Worm (Caenorhabditis elegans): ENCODE measurements around the gene ZK673.4.
A peak's percentile ranks its signal among the peaks of the same experiment; 100 is the strongest.

ZK673.4 gene

DNA sequence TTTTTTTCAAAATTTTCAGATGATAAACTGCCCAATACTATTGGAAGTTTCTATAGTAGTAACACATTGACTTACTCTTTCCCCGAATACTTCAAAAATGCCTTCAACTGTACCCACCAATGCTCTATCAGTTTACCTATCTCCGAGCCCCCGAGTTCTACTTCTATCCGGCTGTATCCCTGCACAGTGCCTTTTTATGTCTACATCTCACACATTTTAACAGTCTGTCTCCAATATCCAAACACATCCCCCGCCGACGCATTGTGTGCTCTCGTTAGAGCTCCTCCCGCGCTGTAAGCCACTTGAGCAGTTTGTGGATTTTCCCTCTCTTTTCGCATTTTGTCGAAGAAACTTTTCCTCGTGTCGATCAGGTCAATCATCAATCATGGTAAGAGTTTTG is 13.8 kb downstream of the ZK673.4 start, which contains the start of gene tnc-2:
TSS of gene tnc-2 (plus strand) at position 301 of the 400 bp plus-strand sequence.
- TF ChIP-seq efl-1 (optimal IDR thresholded peaks at IDR 0.05) = no peak
- peak in 1 of 2 experiments; percentile 51 for TF ChIP-seq efl-1 (GFP tag; optimal IDR thresholded peaks at IDR 0.05 in 1 of 2)
- no peak for TF ChIP-seq ama-1 (optimal IDR thresholded peaks at IDR 0.05)

DNA sequence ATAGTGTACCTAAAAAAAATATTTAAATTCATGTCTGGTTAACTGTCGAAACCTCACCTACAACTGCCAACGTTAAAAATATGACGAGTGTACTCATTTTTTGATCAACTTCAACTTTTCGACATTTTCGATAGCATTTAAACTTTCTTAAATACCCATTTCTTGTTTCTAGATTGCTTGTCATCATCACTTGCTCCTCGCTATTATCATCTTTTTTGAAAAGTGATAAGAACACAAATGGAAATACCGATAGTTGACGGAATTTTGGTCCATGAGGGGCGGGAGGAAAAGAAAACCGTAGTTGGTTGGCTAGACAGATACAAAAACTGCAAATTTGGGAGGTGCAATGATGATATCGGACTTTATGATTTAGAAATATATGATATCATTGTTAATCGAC is 17.4 kb downstream of the ZK673.4 start, which contains the start of gene clec-143:
TSS of gene clec-143 (minus strand) at position 139 of the 400 bp plus-strand sequence.
- TF ChIP-seq nhr-28 (tag; optimal IDR thresholded peaks at IDR 0.05) = no peak
- TF ChIP-seq nhr-85 (tag) = no peak
- TF ChIP-seq elt-2 (tag; optimal IDR thresholded peaks at IDR 0.05) = peak; percentile 57

DNA sequence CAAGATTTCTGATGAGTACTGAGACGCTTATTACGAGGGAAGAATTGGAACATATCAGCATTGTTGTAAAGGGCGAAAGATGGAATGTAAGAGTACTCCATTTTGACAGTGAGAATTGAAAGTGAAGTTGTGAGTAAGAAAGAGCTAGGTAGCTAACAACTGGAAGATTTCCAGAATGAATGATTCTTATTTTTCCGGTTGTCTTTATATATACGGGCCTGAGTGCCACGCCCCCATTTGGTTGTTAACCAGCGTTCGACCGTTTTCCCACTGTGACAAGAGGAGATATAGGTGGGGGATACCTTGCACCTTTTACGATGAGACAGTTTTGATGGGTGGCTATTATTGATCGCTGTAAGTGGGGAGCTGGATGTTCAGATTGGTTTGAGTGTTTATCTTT is 18.5 kb downstream of the ZK673.4 start, which contains the start of gene ZK666.1:
TSS of gene ZK666.1 (minus strand) at position 101 of the 400 bp plus-strand sequence.
- TF ChIP-seq ces-1 (GFP tag; optimal IDR thresholded peaks at IDR 0.05) (no peak), grh-1 (GFP tag; IDR thresholded peaks at IDR 0.05) (no peak), swsn-7 (tag; optimal IDR thresholded peaks at IDR 0.05) (no peak), mep-1 (tag; optimal IDR thresholded peaks at IDR 0.05) (no peak), vab-15 (tag; optimal IDR thresholded peaks at IDR 0.05) (no peak)

DNA sequence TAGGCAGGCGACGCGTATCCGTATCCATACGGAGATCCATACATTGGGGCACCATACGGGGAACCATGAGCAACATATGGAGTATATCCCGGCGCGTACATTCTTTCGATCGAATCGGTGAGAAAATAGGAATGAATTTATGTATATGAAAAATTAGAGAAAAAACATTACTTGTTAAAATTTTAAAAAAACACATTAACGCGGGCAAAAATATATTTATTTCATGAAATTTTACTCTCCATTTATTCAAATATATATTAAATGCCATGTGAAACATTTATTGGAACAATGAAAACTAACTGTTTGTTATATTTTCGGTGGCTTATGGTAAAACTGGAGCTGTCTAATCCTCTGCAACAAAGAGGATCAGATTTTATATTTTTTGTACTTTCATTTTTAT is 19.1 kb downstream of the ZK673.4 start, which contains the start of gene ZK666.2:
TSS of gene ZK666.2 (minus strand) at position 101 of the 400 bp plus-strand sequence.
- TF ChIP-seq snpc-4 (tag; optimal IDR thresholded peaks at IDR 0.05) (no peak), C16A3.4 (tag; optimal IDR thresholded peaks at IDR 0.05) (no peak), nhr-84 (tag; optimal IDR thresholded peaks at IDR 0.05) (no peak), elt-2 (tag; optimal IDR thresholded peaks at IDR 0.05) (no peak), C34B4.2 (tag; optimal IDR thresholded peaks at IDR 0.05) (no peak), lin-35 (GFP tag; optimal IDR thresholded peaks at IDR 0.05) (no peak), unc-98 (GFP tag; IDR thresholded peaks at IDR 0.05) (no peak), sox-4 (tag; optimal IDR thresholded peaks at IDR 0.05) (no peak), grh-1 (GFP tag; IDR thresholded peaks at IDR 0.05) (no peak), lin-39 (tag; optimal IDR thresholded peaks at IDR 0.05) (no peak), mab-9 (GFP tag; IDR thresholded peaks at IDR 0.05) (no peak), mef-2 (tag; optimal IDR thresholded peaks at IDR 0.05) (no peak), zip-4 (GFP tag; optimal IDR thresholded peaks at IDR 0.05) (no peak), nhr-76 (tag; optimal IDR thresholded peaks at IDR 0.05) (no peak), nhr-90 (tag; optimal IDR thresholded peaks at IDR 0.05; ENCODE audit: poor library complexity) (no peak), hlh-17 (GFP tag; optimal IDR thresholded peaks at IDR 0.05; ENCODE audit: borderline replicate concordance) (no peak), lin-13 (GFP tag; optimal IDR thresholded peaks at IDR 0.05) (no peak), efl-1 (optimal IDR thresholded peaks at IDR 0.05) (no peak), efl-1 (GFP tag; optimal IDR thresholded peaks at IDR 0.05 in 1 of 2) (no peak), blmp-1 (tag; optimal IDR thresholded peaks at IDR 0.05) (no peak)

DNA sequence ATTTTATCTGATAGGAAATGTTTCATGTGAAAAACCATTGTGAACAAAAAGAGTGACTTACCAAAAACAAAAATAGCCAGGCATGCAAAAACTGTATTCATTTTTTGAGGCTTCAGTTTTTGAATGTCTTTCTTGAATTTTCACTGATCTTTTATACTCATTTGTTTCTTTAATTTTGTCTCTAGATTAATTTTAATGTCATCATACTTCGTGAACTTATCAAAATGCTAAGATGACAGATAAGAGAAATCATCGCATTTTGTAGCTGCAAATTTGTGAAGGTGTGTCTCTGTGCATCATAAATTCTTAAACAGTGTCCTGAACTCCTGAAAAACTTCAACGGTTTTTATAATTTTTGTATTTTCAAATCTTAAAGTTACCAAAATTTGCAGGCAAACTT is 23.3 kb downstream of the ZK673.4 start, which contains the start of gene clec-58:
TSS of gene clec-58 (minus strand) at position 101 of the 400 bp plus-strand sequence.
- no peak for TF ChIP-seq dpl-1 (GFP tag; optimal IDR thresholded peaks at IDR 0.05)
- no peak for TF ChIP-seq efl-1 (optimal IDR thresholded peaks at IDR 0.05)
- peak in 1 of 2 experiments; percentile 47 for TF ChIP-seq efl-1 (GFP tag; optimal IDR thresholded peaks at IDR 0.05 in 1 of 2)
- TF ChIP-seq hlh-4 (tag; optimal IDR thresholded peaks at IDR 0.05) = no peak
- no peak for TF ChIP-seq elt-3 (tag; optimal IDR thresholded peaks at IDR 0.05)

DNA sequence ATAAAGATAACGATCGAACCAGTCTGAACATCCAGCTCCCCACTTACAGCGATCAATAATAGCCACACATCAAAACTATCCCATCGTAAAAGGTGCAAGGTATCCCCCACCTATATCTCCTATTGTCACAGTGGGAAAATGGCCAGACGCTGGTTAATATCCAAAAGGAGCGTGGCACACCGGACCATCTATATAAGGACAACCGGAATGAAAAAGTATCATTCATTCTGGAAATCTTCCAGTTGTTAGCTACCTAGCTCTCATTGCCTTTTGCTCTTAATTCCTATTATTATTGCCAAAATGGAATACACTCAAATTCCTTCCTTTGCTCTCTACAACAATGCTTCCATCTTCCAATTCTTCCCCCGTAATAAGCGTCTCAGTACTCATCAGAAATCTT is 24.2 kb downstream of the ZK673.4 start, which contains the start of gene ZK666.4:
TSS of gene ZK666.4 (plus strand) at position 301 of the 400 bp plus-strand sequence.
- TF ChIP-seq ceh-88 (GFP tag; IDR thresholded peaks at IDR 0.05) (no peak), nhr-85 (tag) (no peak), C16A3.4 (tag; optimal IDR thresholded peaks at IDR 0.05) (no peak), elt-3 (tag; optimal IDR thresholded peaks at IDR 0.05) (no peak), skn-1 (tag; optimal IDR thresholded peaks at IDR 0.05) (no peak), nhr-11 (tag; optimal IDR thresholded peaks at IDR 0.05) (no peak), ceh-90 (tag; optimal IDR thresholded peaks at IDR 0.05) (no peak), egl-13 (tag; optimal IDR thresholded peaks at IDR 0.05) (no peak), nhr-76 (tag; optimal IDR thresholded peaks at IDR 0.05) (no peak), nhr-90 (tag; optimal IDR thresholded peaks at IDR 0.05; ENCODE audit: poor library complexity) (no peak), lir-3 (tag; optimal IDR thresholded peaks at IDR 0.05; ENCODE audit: poor library complexity) (no peak), lin-13 (GFP tag; optimal IDR thresholded peaks at IDR 0.05) (no peak), efl-3 (GFP tag; optimal IDR thresholded peaks at IDR 0.05) (no peak), ets-5 (GFP tag; IDR thresholded peaks at IDR 0.05) (no peak)
